Fruit fly (Drosophila melanogaster) whole organism, adult: ENCODE results near the gene CG4619.

Source experiments
- CG12768 ChIP-seq: fragments of 200-800 bp; sonication (Bioruptor generic); optimal IDR thresholded peaks from 2 replicates; lab custom pipeline; 2017; ENCODE audit warnings: missing biosample characterization, missing genetic modification characterization, mild to moderate bottlenecking, moderate library complexity, missing genetic modification reagents
- CG1620 ChIP-seq: fragments of 200-800 bp; sonication (Bioruptor generic); optimal IDR thresholded peaks from 2 replicates; lab custom pipeline; 2016; ENCODE audit warnings: missing biosample characterization, missing genetic modification characterization
- CG5204 ChIP-seq: fragments of 200-800 bp; sonication (Bioruptor generic); optimal IDR thresholded peaks from 2 replicates; lab custom pipeline; 2016; ENCODE audit warnings: missing biosample characterization, missing genetic modification characterization
- Hr96 ChIP-seq: fragments of 200-800 bp; sonication (Bioruptor generic); optimal IDR thresholded peaks from 2 replicates; lab custom pipeline; 2016; ENCODE audit warnings: missing biosample characterization, missing genetic modification characterization
- cnc ChIP-seq, 2 experiments: fragments of >200 bp; optimal IDR thresholded peaks; 2 replicates each; lab custom pipeline; 2017
- kay ChIP-seq: fragments of 200-800 bp; sonication (Bioruptor generic); peaks from one replicate; lab custom pipeline; 2016; ENCODE audit warnings: missing biosample characterization, missing genetic modification characterization, borderline replicate concordance
- toe ChIP-seq: fragments of 200-800 bp; sonication (Bioruptor generic); optimal IDR thresholded peaks from 2 replicates; lab custom pipeline; 2016; ENCODE audit warnings: missing biosample characterization, missing genetic modification characterization

DNA sequence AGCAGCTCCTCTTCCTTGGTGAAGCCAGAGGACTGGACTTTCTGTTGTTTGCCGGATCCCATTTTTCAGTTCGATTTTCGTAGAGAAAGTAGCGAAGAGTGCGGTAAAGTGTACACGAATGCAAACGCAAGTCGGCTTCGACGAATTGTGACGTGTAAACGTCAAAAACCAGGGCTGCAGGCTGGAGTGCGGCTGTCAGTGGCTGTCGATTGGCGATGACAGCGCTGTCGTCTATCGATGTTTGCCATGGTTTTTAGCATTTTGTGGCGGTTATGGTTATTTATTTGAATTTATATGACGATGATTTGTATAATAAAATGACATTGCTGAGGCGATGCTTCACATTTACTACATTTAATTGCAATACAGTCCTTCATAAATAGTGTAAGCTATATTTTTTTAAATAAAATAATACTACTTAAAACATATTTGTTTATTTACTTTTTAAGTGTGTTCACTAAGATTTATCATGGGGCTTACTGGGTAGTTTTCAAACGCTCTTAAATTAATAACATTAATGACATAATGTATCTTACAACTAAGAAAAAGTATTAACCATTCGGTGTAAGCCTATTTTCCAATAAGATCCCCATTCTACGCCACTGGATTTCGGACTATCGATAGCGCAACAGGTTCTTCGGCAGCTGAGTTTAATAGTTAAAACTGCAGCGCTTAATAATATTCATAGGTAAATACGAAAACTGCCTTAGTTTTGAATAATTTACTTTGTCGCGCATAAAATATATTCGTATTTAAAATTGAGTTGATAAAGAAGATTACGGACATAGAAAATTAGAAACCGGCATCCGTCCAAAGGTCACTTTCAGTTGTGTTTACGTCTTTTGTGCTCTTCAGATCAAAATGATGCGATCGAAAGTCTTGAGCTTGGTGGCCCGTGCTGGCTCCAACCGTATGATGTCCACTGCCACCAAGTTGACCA is 20.4 kb upstream of the CG4619 start, which contains the start of the genes CG5885 and CG4598:
- TF ChIP-seq CG5204 (GFP tag; lab: Kevin White, UChicago) (peak; percentile 63), Hr96 (GFP tag; lab: Kevin White, UChicago) (peak; percentile 62), CG12768 (GFP tag; lab: Kevin White, UChicago) (peak; percentile 77), cnc (optimal IDR thresholded peaks at IDR 0.05; lab: Kevin White, UChicago) (no peak), toe (GFP tag; lab: Kevin White, UChicago) (peak; percentile 76), kay (no peak), CG1620 (GFP tag; lab: Kevin White, UChicago) (peak; percentile 60)
